Fruit fly (Drosophila melanogaster): Measurements from ENCODE around the gene fabp.
A peak's percentile ranks its signal among the peaks of the same experiment; 100 is the strongest.

Gene fabp

DNA sequence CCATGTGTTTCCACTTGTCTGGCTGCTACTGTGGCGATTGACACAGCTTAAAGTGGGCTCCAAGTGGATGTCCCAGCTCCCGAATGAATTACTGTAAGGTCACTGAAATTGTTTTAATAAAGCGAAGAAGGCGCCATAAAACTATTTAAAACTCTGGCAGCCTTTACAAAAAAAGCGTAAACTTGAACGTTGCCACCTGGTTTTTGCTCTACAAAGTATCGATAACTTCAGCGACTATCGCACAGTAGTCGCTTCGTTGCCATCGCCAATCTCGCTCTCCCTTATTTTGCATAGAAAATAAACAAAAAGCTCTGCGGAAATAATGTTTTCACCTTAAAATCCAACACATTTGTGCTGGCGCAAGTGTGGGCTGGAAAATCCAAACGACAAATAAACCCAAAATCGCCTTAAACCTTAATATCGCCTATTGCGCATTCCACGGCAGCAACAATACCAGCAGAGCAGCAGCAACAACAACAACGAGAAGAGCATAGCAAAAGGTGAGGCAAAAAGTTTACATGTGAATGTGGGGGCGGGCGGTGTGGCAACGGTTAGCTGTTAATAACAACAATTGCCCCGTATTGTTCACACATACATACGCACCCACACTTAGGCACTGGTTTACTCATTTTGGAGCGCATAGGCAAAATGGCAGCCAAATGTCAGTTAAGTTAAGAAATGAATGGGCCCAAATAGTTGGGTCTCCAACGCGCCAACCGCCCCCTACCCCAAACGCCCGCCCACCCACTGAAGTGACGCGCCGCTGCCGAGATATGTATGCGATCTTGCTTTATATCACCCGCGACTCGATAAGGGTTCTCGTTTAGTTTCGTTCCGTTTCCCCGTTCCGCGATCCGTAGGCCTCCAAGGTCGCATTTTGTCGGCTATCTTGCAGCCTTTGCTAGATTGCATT is 14.7 kb upstream of the fabp start, which contains the start of gene wkd (continued):
- TF ChIP-seq jigr1 (GFP tag; IDR thresholded peaks at IDR 0.05) (no peak), CG12744 (GFP tag; optimal IDR thresholded peaks at IDR 0.05) (no peak), CG3995 (GFP tag; optimal IDR thresholded peaks at IDR 0.05) (no peak), her (GFP tag; optimal IDR thresholded peaks at IDR 0.05) (peak; percentile 37), Dref (GFP tag; IDR thresholded peaks at IDR 0.05) (peak; percentile 90), CG11456 (GFP tag; IDR thresholded peaks at IDR 0.05) (no peak), Dp (GFP tag; optimal IDR thresholded peaks at IDR 0.05) (peak; percentile 90), CG7963 (GFP tag; IDR thresholded peaks at IDR 0.05; ENCODE audit: partially characterized antibody) (peak; percentile 68; the same call in 2 of the 3 replicates), Meics (GFP tag; optimal IDR thresholded peaks at IDR 0.05) (no peak), Oli (tag; optimal IDR thresholded peaks at IDR 0.05) (no peak), CG9797 (GFP tag; optimal IDR thresholded peaks at IDR 0.05) (peak; percentile 5), CG7357 (GFP tag; IDR thresholded peaks at IDR 0.05) (no peak), Dad (GFP tag; optimal IDR thresholded peaks at IDR 0.05) (peak; percentile 12), gem (tag; optimal IDR thresholded peaks at IDR 0.05) (no peak), chinmo (GFP tag; IDR thresholded peaks at IDR 0.05; ENCODE audit: partially characterized antibody) (peak; percentile 83; the same call in 3 of the 4 replicates), CG6689 (GFP tag; IDR thresholded peaks at IDR 0.05) (no peak), ap (GFP tag; IDR thresholded peaks at IDR 0.05) (no peak), gro (GFP tag; optimal IDR thresholded peaks at IDR 0.05) (no peak), pho (GFP tag; optimal IDR thresholded peaks at IDR 0.05) (no peak), Usf (GFP tag; optimal IDR thresholded peaks at IDR 0.05) (no peak), CG42726 (GFP tag; IDR thresholded peaks at IDR 0.05; ENCODE audit: partially characterized antibody) (peak; percentile 81), Nf-YB (GFP tag; optimal IDR thresholded peaks at IDR 0.05) (no peak), CG10321 (GFP tag; IDR thresholded peaks at IDR 0.05) (no peak), Hmx (GFP tag; optimal IDR thresholded peaks at IDR 0.05) (no peak), CG10565 (GFP tag; optimal IDR thresholded peaks at IDR 0.05) (no peak), Bteb2 (GFP tag; optimal IDR thresholded peaks at IDR 0.05) (no peak), Lim3 (GFP tag; IDR thresholded peaks at IDR 0.05) (no peak), Hr51 (GFP tag; optimal IDR thresholded peaks at IDR 0.05) (no peak), ERR (GFP tag; optimal IDR thresholded peaks at IDR 0.05) (no peak), Drgx (GFP tag; IDR thresholded peaks at IDR 0.05) (no peak), CG4404 (GFP tag; IDR thresholded peaks at IDR 0.05) (no peak), cad (GFP tag; optimal IDR thresholded peaks at IDR 0.05) (no peak), CG6175 (GFP tag; IDR thresholded peaks at IDR 0.05) (no peak), Sox102F (GFP tag; optimal IDR thresholded peaks at IDR 0.05) (no peak), az2 (GFP tag; optimal IDR thresholded peaks at IDR 0.05) (no peak), Hey (tag; optimal IDR thresholded peaks at IDR 0.05) (no peak), Hr78 (GFP tag; optimal IDR thresholded peaks at IDR 0.05) (peak in 1 of 2 experiments; percentile 23), CG6854 (GFP tag; optimal IDR thresholded peaks at IDR 0.05) (no peak), pnt (GFP tag; optimal IDR thresholded peaks at IDR 0.05) (no peak), ranshi (GFP tag; IDR thresholded peaks at IDR 0.05) (no peak), rib (GFP tag; IDR thresholded peaks at IDR 0.05) (no peak), HLHmδ (GFP tag; optimal IDR thresholded peaks at IDR 0.05) (no peak), Mad (GFP tag; optimal IDR thresholded peaks at IDR 0.05) (peak; percentile 23), CG31224 (GFP tag; IDR thresholded peaks at IDR 0.05) (no peak), lola (GFP tag; optimal IDR thresholded peaks at IDR 0.05) (no peak), Dek (tag; optimal IDR thresholded peaks at IDR 0.05) (no peak), Deaf1 (tag; optimal IDR thresholded peaks at IDR 0.05) (no peak), Adf1 (GFP tag; IDR thresholded peaks at IDR 0.05) (peak; percentile 49; the same call in 1 of the 2 replicates), CG31365 (tag; optimal IDR thresholded peaks at IDR 0.05) (no peak)
